Worm (Caenorhabditis elegans): Measurements from ENCODE around the gene Y113G7B.28.
A peak's percentile ranks its signal among the peaks of the same experiment; 100 is the strongest.

The Y113G7B.28 gene

DNA sequence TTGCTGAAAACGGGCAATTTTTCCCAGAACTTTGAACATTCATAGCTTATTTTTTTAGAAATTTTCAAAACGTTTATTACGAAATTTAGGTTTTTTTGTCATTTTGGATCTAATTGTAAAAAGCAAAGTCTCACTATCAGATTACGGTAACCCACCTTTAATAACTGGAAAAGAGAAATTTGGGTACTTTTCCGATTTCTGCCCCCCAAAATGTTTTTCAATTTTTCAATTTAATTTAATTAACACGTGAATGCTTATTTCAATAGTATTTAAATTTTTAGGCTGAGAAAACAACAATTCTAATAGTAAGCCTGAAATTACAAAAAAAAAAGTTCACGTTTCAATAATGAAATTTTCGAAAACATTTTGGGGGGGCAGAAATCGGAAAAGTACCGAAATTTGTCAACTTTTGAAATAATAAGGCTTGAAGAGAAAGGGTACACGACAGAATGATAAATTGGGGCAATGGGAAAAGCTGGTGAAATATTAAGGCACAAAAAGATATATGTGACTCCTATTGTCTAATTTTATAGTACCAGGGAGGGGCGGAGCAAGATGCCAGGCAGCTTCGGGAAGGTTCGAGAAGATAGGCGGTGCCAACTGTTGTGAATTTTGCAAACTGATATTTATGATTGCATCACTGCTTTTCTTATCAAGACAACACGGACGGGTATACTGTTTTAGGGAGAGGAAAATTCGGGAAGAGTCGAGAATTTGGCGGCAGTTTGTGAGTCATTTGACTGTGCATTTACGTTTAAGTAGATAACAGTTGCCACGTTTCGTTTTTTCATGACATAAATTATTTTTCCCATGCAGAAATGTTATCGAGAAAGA lies 31.5 kb upstream of the Y113G7B.28 start, which contains the start of gene F19B2.5 (continued):
- TF ChIP-seq sdz-12 (GFP tag; optimal IDR thresholded peaks at IDR 0.05) (no peak), ama-1 (optimal IDR thresholded peaks at IDR 0.05) (peak; percentile 88), unc-62 (GFP tag; optimal IDR thresholded peaks at IDR 0.05 in 1 of 2) (no peak), unc-62 (tag; optimal IDR thresholded peaks at IDR 0.05) (no peak), mep-1 (tag; optimal IDR thresholded peaks at IDR 0.05) (peak; percentile 6), F26F4.8 (GFP tag; conservative IDR thresholded peaks at IDR 0.05) (no peak), pha-4 (GFP tag; IDR thresholded peaks at IDR 0.05) (0 out of 2 replicates have a peak, but pooled peaks have one; percentile 50), pha-4 (tag; optimal IDR thresholded peaks at IDR 0.05) (no peak), ceh-28 (tag; optimal IDR thresholded peaks at IDR 0.05) (no peak), hif-1 (tag; optimal IDR thresholded peaks at IDR 0.05) (peak; percentile 33 to 48), aha-1 (tag) (peak; percentile 92), ceh-62 (tag; optimal IDR thresholded peaks at IDR 0.05) (no peak), php-3 (GFP tag; IDR thresholded peaks at IDR 0.05) (peak; percentile 97), nhr-237 (tag; optimal IDR thresholded peaks at IDR 0.05) (no peak), zip-11 (GFP tag; IDR thresholded peaks at IDR 0.05) (no peak), F37D6.2 (tag; optimal IDR thresholded peaks at IDR 0.05) (no peak), mdl-1 (tag; optimal IDR thresholded peaks at IDR 0.05) (no peak), F49E8.2 (tag; optimal IDR thresholded peaks at IDR 0.05; ENCODE audit: borderline replicate concordance) (no peak), ceh-20 (GFP tag; IDR thresholded peaks at IDR 0.05) (peak; percentile 89), cey-2 (tag; optimal IDR thresholded peaks at IDR 0.05; ENCODE audit: borderline replicate concordance, insufficient read depth) (no peak), snpc-4 (tag; optimal IDR thresholded peaks at IDR 0.05) (no peak), egl-27 (tag; optimal IDR thresholded peaks at IDR 0.05) (no peak), daf-12 (tag; optimal IDR thresholded peaks at IDR 0.05) (no peak), R02D3.7 (tag; optimal IDR thresholded peaks at IDR 0.05) (no peak), arid-1 (GFP tag; conservative IDR thresholded peaks at IDR 0.05) (no peak), ces-1 (GFP tag; optimal IDR thresholded peaks at IDR 0.05) (no peak), fos-1 (tag; optimal IDR thresholded peaks at IDR 0.05) (no peak), fkh-10 (GFP tag; optimal IDR thresholded peaks at IDR 0.05) (no peak), ceh-44 (GFP tag; IDR thresholded peaks at IDR 0.05) (no peak), mes-2 (tag; optimal IDR thresholded peaks at IDR 0.05; ENCODE audit: poor library complexity, severe bottlenecking) (no peak), nhr-6 (tag; optimal IDR thresholded peaks at IDR 0.05) (peak; percentile 25), pqm-1 (tag; optimal IDR thresholded peaks at IDR 0.05) (peak; percentile 11), daf-8 (GFP tag; IDR thresholded peaks at IDR 0.05) (no peak), madf-9 (GFP tag; conservative IDR thresholded peaks at IDR 0.05) (0 out of 2 replicates have a peak, but pooled peaks have one; percentile 13), dmd-8 (GFP tag; IDR thresholded peaks at IDR 0.05) (no peak), lin-13 (GFP tag; optimal IDR thresholded peaks at IDR 0.05) (no peak), T20F7.1 (GFP tag; optimal IDR thresholded peaks at IDR 0.05) (peak; percentile 49), ceh-82 (tag; optimal IDR thresholded peaks at IDR 0.05) (no peak), nhr-102 (tag; optimal IDR thresholded peaks at IDR 0.05) (peak; percentile 93), zip-2 (tag; optimal IDR thresholded peaks at IDR 0.05) (no peak), mdt-29 (GFP tag; IDR thresholded peaks at IDR 0.05) (peak; percentile 100), zfp-2 (tag; optimal IDR thresholded peaks at IDR 0.05) (no peak), nhr-48 (tag; optimal IDR thresholded peaks at IDR 0.05) (peak; percentile 79), spr-3 (GFP tag; optimal IDR thresholded peaks at IDR 0.05) (no peak), vab-7 (GFP tag; IDR thresholded peaks at IDR 0.05) (no peak), ceh-32 (tag; optimal IDR thresholded peaks at IDR 0.05; ENCODE audit: poor library complexity) (no peak), daf-16 (GFP tag; optimal IDR thresholded peaks at IDR 0.05) (peak in 1 of 2 experiments; percentile 97), daf-16 (tag; optimal IDR thresholded peaks at IDR 0.05) (peak; percentile 99), attf-4 (tag; optimal IDR thresholded peaks at IDR 0.05) (no peak), lin-1 (GFP tag; IDR thresholded peaks at IDR 0.05) (peak; percentile 62; the same call in 1 of the 2 replicates), dmd-9 (GFP tag; IDR thresholded peaks at IDR 0.05) (peak; percentile 49; the same call in 1 of the 2 replicates)

Measured in whole organism, L4 larva.